Worm (Caenorhabditis elegans) whole organism, midembryonic: ENCODE measurements around the gene nstp-7.

Source experiments
- med-1 ChIP-seq: sonication (generic microtip); optimal IDR thresholded peaks from 2 replicates; lab custom pipeline; 2017; ENCODE audit warnings: missing genetic modification characterization, mild to moderate bottlenecking, missing compliant biosample characterization, antibody characterized with exemption, missing genetic modification reagents; ENCODE audit not compliant: insufficient read depth
- ref-1 ChIP-seq: fragments of 200-800 bp; sonication (Bioruptor generic); conservative IDR thresholded peaks from 2 replicates; pipeline ENCODE4 v1.3.6; 2022; ENCODE audit warnings: missing genetic modification reagents, missing genetic modification characterization, missing compliant biosample characterization
- ztf-23 ChIP-seq: fragments of 200-800 bp; sonication (Bioruptor generic); IDR thresholded peaks from 2 replicates; pipeline ENCODE4 v1.3.6; 2022; ENCODE audit warnings: missing genetic modification reagents, missing genetic modification characterization, missing compliant biosample characterization

DNA sequence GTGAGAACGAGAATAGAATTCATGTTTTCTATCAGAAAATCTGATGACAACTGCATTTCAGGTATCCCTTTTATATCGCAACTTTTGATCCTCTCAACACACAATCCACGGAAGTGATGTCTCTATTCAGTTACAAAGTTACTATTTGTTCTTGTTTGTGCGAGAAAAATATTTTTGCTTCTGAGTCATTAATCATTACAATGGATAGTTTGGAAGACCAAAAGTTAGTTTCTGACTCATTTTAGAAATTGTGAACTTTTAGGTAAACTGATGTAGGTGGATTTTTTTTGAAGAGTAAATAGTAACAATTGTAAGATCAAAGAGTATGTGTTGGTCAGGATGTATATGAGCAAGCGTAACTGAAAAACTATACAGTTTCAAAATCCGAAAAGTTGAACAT lies 28.0 kb downstream of the nstp-7 start, which contains the start of gene srlf-36:
- no peak for TF ChIP-seq ref-1 (GFP tag; lab: Robert Waterston, UW)
- no peak for TF ChIP-seq med-1 (GFP tag; lab: Kevin White, UChicago)
- TF ChIP-seq ztf-23 (GFP tag; lab: Robert Waterston, UW) = no peak
